Worm (Caenorhabditis elegans): ENCODE results near the gene B0238.15.

Gene B0238.15

DNA sequence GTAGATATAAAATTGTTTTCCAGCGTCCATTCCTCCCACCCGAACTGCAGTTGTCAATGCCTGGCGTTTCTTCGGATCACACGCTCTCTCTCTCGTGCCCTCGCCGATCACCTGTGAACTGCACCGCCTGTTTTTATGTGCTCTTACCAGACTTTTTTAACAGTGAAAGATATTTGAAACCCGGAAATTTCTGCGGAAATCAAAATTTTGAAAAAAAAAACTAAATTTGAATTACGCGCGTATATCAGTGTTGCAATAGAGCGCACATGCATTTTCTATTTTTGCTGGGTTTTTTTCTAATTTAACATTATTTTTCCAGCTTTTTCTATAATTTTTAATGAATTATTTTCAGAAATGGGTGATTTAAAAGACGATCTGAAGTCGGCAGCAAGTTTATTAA, 35.9 kb upstream of the B0238.15 start, which contains the start of gene ttc-37 (continued):
- TF ChIP-seq pag-3 (tag; optimal IDR thresholded peaks at IDR 0.05; ENCODE audit: borderline replicate concordance, insufficient read depth) (peak; percentile 19), dpl-1 (GFP tag; optimal IDR thresholded peaks at IDR 0.05) (peak; percentile 96 to 98 (median 98)), Y116A8C.19 (tag; optimal IDR thresholded peaks at IDR 0.05; ENCODE audit: borderline replicate concordance) (no peak), nhr-85 (tag) (peak; percentile 75), nhr-20 (tag; optimal IDR thresholded peaks at IDR 0.05) (peak; percentile 80), nhr-84 (tag; optimal IDR thresholded peaks at IDR 0.05) (no peak), vab-15 (tag; optimal IDR thresholded peaks at IDR 0.05) (no peak), C16A3.4 (tag; optimal IDR thresholded peaks at IDR 0.05) (peak; percentile 60), ama-1 (optimal IDR thresholded peaks at IDR 0.05) (no peak), xbp-1 (tag; optimal IDR thresholded peaks at IDR 0.05) (peak; percentile 65), nhr-11 (tag; optimal IDR thresholded peaks at IDR 0.05) (peak; percentile 31), nhr-90 (tag; optimal IDR thresholded peaks at IDR 0.05; ENCODE audit: poor library complexity) (peak; percentile 46), hpl-2 (GFP tag; optimal IDR thresholded peaks at IDR 0.05) (no peak), snpc-4 (tag; optimal IDR thresholded peaks at IDR 0.05) (peak; percentile 39), egl-27 (tag; optimal IDR thresholded peaks at IDR 0.05) (no peak), nhr-47 (tag; optimal IDR thresholded peaks at IDR 0.05) (peak; percentile 85), nhr-12 (tag; optimal IDR thresholded peaks at IDR 0.05) (no peak), ces-1 (GFP tag; optimal IDR thresholded peaks at IDR 0.05) (no peak), pqm-1 (tag; optimal IDR thresholded peaks at IDR 0.05) (no peak), ceh-63 (GFP tag; optimal IDR thresholded peaks at IDR 0.05) (no peak), nhr-19 (GFP tag; conservative IDR thresholded peaks at IDR 0.05) (peak; percentile 73), lin-14 (GFP tag; optimal IDR thresholded peaks at IDR 0.05) (no peak), lir-3 (tag; optimal IDR thresholded peaks at IDR 0.05; ENCODE audit: poor library complexity) (no peak), unc-62 (GFP tag; optimal IDR thresholded peaks at IDR 0.05) (no peak), F16B12.6 (tag; optimal IDR thresholded peaks at IDR 0.05) (peak; percentile 23), zip-4 (GFP tag; optimal IDR thresholded peaks at IDR 0.05) (no peak), fkh-4 (tag; optimal IDR thresholded peaks at IDR 0.05; ENCODE audit: borderline replicate concordance) (no peak), ceh-82 (tag; optimal IDR thresholded peaks at IDR 0.05) (peak; percentile 31 to 65 (median 51)), sup-37 (GFP tag; optimal IDR thresholded peaks at IDR 0.05) (no peak), skn-1 (tag; optimal IDR thresholded peaks at IDR 0.05) (peak; percentile 60), elt-3 (tag; optimal IDR thresholded peaks at IDR 0.05) (peak in 2 of 6 experiments; percentile 15 to 55), fos-1 (tag; optimal IDR thresholded peaks at IDR 0.05) (peak; percentile 33), swsn-7 (tag; optimal IDR thresholded peaks at IDR 0.05) (peak; percentile 63), C34B4.2 (tag; optimal IDR thresholded peaks at IDR 0.05) (no peak), fkh-8 (tag; optimal IDR thresholded peaks at IDR 0.05) (no peak), snu-23 (GFP tag; optimal IDR thresholded peaks at IDR 0.05) (peak; percentile 81), lsy-2 (tag; optimal IDR thresholded peaks at IDR 0.05) (peak; percentile 74 to 77), mef-2 (tag; optimal IDR thresholded peaks at IDR 0.05) (no peak), lin-39 (tag; optimal IDR thresholded peaks at IDR 0.05) (peak; percentile 52), nhr-76 (tag; optimal IDR thresholded peaks at IDR 0.05) (no peak), aly-2 (tag; optimal IDR thresholded peaks at IDR 0.05) (peak; percentile 41), lin-13 (GFP tag; optimal IDR thresholded peaks at IDR 0.05) (peak; percentile 38), tlp-1 (tag; optimal IDR thresholded peaks at IDR 0.05) (no peak), irx-1 (tag; optimal IDR thresholded peaks at IDR 0.05) (peak; percentile 64), hlh-17 (GFP tag; optimal IDR thresholded peaks at IDR 0.05; ENCODE audit: borderline replicate concordance) (no peak), nhr-71 (tag; optimal IDR thresholded peaks at IDR 0.05) (peak; percentile 87), unc-130 (tag; optimal IDR thresholded peaks at IDR 0.05) (no peak), ztf-4 (tag; optimal IDR thresholded peaks at IDR 0.05) (no peak), hlh-4 (tag; optimal IDR thresholded peaks at IDR 0.05) (no peak), lin-15B (tag; optimal IDR thresholded peaks at IDR 0.05) (peak; percentile 49), egl-13 (tag; optimal IDR thresholded peaks at IDR 0.05) (no peak), fkh-10 (GFP tag; optimal IDR thresholded peaks at IDR 0.05) (no peak), unc-86 (tag; optimal IDR thresholded peaks at IDR 0.05) (peak; percentile 65)
